Worm (Caenorhabditis elegans) whole organism, midembryonic: ENCODE results near the gene Y17G9B.2.
"Not testable (repeated sequence)": the region's sequence is repeated elsewhere in the genome, so short reads cannot be mapped to it uniquely, and the experiment has no call there.

Source experiments
- T22C8.4 ChIP-seq: fragments of 200-800 bp; sonication (Bioruptor generic); IDR thresholded peaks from 2 replicates; pipeline ENCODE4 v1.3.6; 2022; ENCODE audit warnings: missing genetic modification characterization, missing compliant biosample characterization
- cog-1 ChIP-seq: sonication (generic microtip); optimal IDR thresholded peaks from 2 replicates; lab custom pipeline; 2016; ENCODE audit warnings: missing genetic modification characterization, missing compliant biosample characterization
- flt-1 ChIP-seq: fragments of 200-800 bp; sonication (Bioruptor generic); IDR thresholded peaks from 2 replicates; pipeline ENCODE4 v1.3.6; 2022; ENCODE audit warnings: missing genetic modification characterization, missing compliant biosample characterization
- klf-2 ChIP-seq: fragments of 200-800 bp; sonication (Bioruptor generic); conservative IDR thresholded peaks from 2 replicates; pipeline ENCODE4 v1.3.6; 2022; ENCODE audit warnings: missing genetic modification reagents, missing genetic modification characterization, missing compliant biosample characterization
- med-1 ChIP-seq: sonication (generic microtip); optimal IDR thresholded peaks from 2 replicates; lab custom pipeline; 2017; ENCODE audit warnings: missing genetic modification characterization, mild to moderate bottlenecking, missing compliant biosample characterization, antibody characterized with exemption, missing genetic modification reagents; ENCODE audit not compliant: insufficient read depth
- ref-1 ChIP-seq: fragments of 200-800 bp; sonication (Bioruptor generic); conservative IDR thresholded peaks from 2 replicates; pipeline ENCODE4 v1.3.6; 2022; ENCODE audit warnings: missing genetic modification reagents, missing genetic modification characterization, missing compliant biosample characterization
- tab-1 ChIP-seq: fragments of 200-800 bp; sonication (Bioruptor generic); IDR thresholded peaks from 2 replicates; pipeline ENCODE4 v1.3.6; 2022; ENCODE audit warnings: missing genetic modification characterization, missing compliant biosample characterization
- ztf-23 ChIP-seq: fragments of 200-800 bp; sonication (Bioruptor generic); IDR thresholded peaks from 2 replicates; pipeline ENCODE4 v1.3.6; 2022; ENCODE audit warnings: missing genetic modification reagents, missing genetic modification characterization, missing compliant biosample characterization
- ztf-29 ChIP-seq: fragments of 200-800 bp; sonication (Bioruptor generic); IDR thresholded peaks from 2 replicates; pipeline ENCODE4 v1.3.6; 2022; ENCODE audit warnings: missing genetic modification reagents, missing genetic modification characterization, missing compliant biosample characterization

The Y17G9B.2 gene

ce11 chrIV:4763844-4764243, at the start of gene Y17G9B.2:
Y17G9B.2 (plus strand) TSS chrIV:4764144.
- TF ChIP-seq klf-2 (no peak), tab-1 (no peak), med-1 (GFP tag; lab: Kevin White, UChicago) (no peak), cog-1 (no peak), T22C8.4 (GFP tag; lab: Robert Waterston, UW) (no peak), flt-1 (GFP tag; lab: Robert Waterston, UW) (no peak), ztf-29 (GFP tag; lab: Robert Waterston, UW) (no peak), ref-1 (GFP tag; lab: Robert Waterston, UW) (no peak), ztf-23 (GFP tag; lab: Robert Waterston, UW) (no peak)

- not testable (repeated sequence) for TF ChIP-seq klf-2; flt-1 (GFP tag; lab: Robert Waterston, UW); T22C8.4 (GFP tag; lab: Robert Waterston, UW)
These were observed 48.2 kb upstream of the Y17G9B.2 start, which contains the start of gene miro-1 for ce11 chrIV:4715785-4716184. miro-1 (minus strand) TSS chrIV:4715807.

- TF ChIP-seq T22C8.4 (GFP tag; lab: Robert Waterston, UW) = peak; percentile 24; the same call in 1 of the 2 replicates
- TF ChIP-seq ztf-23 (GFP tag; lab: Robert Waterston, UW) = peak; percentile 60; the same call in 1 of the 2 replicates
These were observed 43.4 kb upstream of the Y17G9B.2 start for ce11 chrIV:4720522-4720921.

ce11 chrIV:4723687-4724086, 40.3 kb upstream of the Y17G9B.2 start:
- TF ChIP-seq tab-1 (no peak), ztf-29 (GFP tag; lab: Robert Waterston, UW) (no peak), med-1 (GFP tag; lab: Kevin White, UChicago) (no peak), ref-1 (GFP tag; lab: Robert Waterston, UW) (no peak), T22C8.4 (GFP tag; lab: Robert Waterston, UW) (no peak), klf-2 (no peak), flt-1 (GFP tag; lab: Robert Waterston, UW) (no peak), ztf-23 (GFP tag; lab: Robert Waterston, UW) (no peak), cog-1 (no peak)

- TF ChIP-seq klf-2 = no peak
- no peak for TF ChIP-seq tab-1
- TF ChIP-seq ref-1 (GFP tag; lab: Robert Waterston, UW) = no peak
- TF ChIP-seq ztf-29 (GFP tag; lab: Robert Waterston, UW) = no peak
- no peak for TF ChIP-seq med-1 (GFP tag; lab: Kevin White, UChicago)
- no peak for TF ChIP-seq T22C8.4 (GFP tag; lab: Robert Waterston, UW)
- TF ChIP-seq flt-1 (GFP tag; lab: Robert Waterston, UW) = no peak
- TF ChIP-seq cog-1 = no peak
- TF ChIP-seq ztf-23 (GFP tag; lab: Robert Waterston, UW) = no peak
These were observed 39.4 kb upstream of the Y17G9B.2 start, which contains the start of gene K08F11.1 for ce11 chrIV:4724562-4724961. K08F11.1 (plus strand) TSS chrIV:4724862.

- TF ChIP-seq ztf-23 (GFP tag; lab: Robert Waterston, UW) = peak; percentile 95
- TF ChIP-seq cog-1 = peak; percentile 49
- peak; percentile 68; the same call in 1 of the 2 replicates for TF ChIP-seq klf-2
- 0 out of 2 replicates have a peak, but pooled peaks have one; percentile 59 for TF ChIP-seq tab-1
- 0 out of 2 replicates have a peak, but pooled peaks have one; percentile 20 for TF ChIP-seq ref-1 (GFP tag; lab: Robert Waterston, UW)
- TF ChIP-seq T22C8.4 (GFP tag; lab: Robert Waterston, UW) = peak; percentile 60
- TF ChIP-seq flt-1 (GFP tag; lab: Robert Waterston, UW) = peak; percentile 90
These were observed 38.4 kb upstream of the Y17G9B.2 start for ce11 chrIV:4725478-4725920.

ce11 chrIV:4727935-4728334, 36.0 kb upstream of the Y17G9B.2 start:
- TF ChIP-seq klf-2 = peak; percentile 71
- peak; percentile 49 for TF ChIP-seq cog-1
- peak; percentile 31; the same call in 1 of the 2 replicates for TF ChIP-seq ztf-29 (GFP tag; lab: Robert Waterston, UW)
- peak; percentile 90 for TF ChIP-seq ztf-23 (GFP tag; lab: Robert Waterston, UW)
- TF ChIP-seq T22C8.4 (GFP tag; lab: Robert Waterston, UW) = peak; percentile 40; the same call in 1 of the 2 replicates
- peak; percentile 66 for TF ChIP-seq flt-1 (GFP tag; lab: Robert Waterston, UW)

ce11 chrIV:4737258-4737657, 26.7 kb upstream of the Y17G9B.2 start, which contains the start of gene fbxb-78:
fbxb-78 (plus strand) TSS chrIV:4737558.
- TF ChIP-seq tab-1 (no peak), ztf-29 (GFP tag; lab: Robert Waterston, UW) (no peak), ref-1 (GFP tag; lab: Robert Waterston, UW) (no peak), med-1 (GFP tag; lab: Kevin White, UChicago) (no peak), cog-1 (no peak), flt-1 (GFP tag; lab: Robert Waterston, UW) (no peak), T22C8.4 (GFP tag; lab: Robert Waterston, UW) (no peak), ztf-23 (GFP tag; lab: Robert Waterston, UW) (no peak), klf-2 (no peak)

- TF ChIP-seq tab-1 (no peak), flt-1 (GFP tag; lab: Robert Waterston, UW) (no peak), T22C8.4 (GFP tag; lab: Robert Waterston, UW) (no peak), ztf-23 (GFP tag; lab: Robert Waterston, UW) (no peak), ref-1 (GFP tag; lab: Robert Waterston, UW) (no peak), klf-2 (no peak), cog-1 (no peak), med-1 (GFP tag; lab: Kevin White, UChicago) (no peak)
These were observed 21.5 kb upstream of the Y17G9B.2 start for ce11 chrIV:4742480-4742879.

- TF ChIP-seq ztf-23 (GFP tag; lab: Robert Waterston, UW) = no peak
- TF ChIP-seq med-1 (GFP tag; lab: Kevin White, UChicago) = no peak
- no peak for TF ChIP-seq klf-2
- no peak for TF ChIP-seq T22C8.4 (GFP tag; lab: Robert Waterston, UW)
- TF ChIP-seq tab-1 = no peak
- TF ChIP-seq ref-1 (GFP tag; lab: Robert Waterston, UW) = no peak
- no peak for TF ChIP-seq cog-1
- no peak for TF ChIP-seq ztf-29 (GFP tag; lab: Robert Waterston, UW)
- no peak for TF ChIP-seq flt-1 (GFP tag; lab: Robert Waterston, UW)
These were observed 19.8 kb upstream of the Y17G9B.2 start, which contains the start of gene hoe-1 for ce11 chrIV:4744167-4744566. hoe-1 (minus strand) TSS chrIV:4744267.
